Worm (Caenorhabditis elegans): ENCODE measurements around the gene oac-11.

Gene oac-11

ce11 chrII:3894755-3895154, 34.0 kb upstream of the oac-11 start, which contains the start of gene F53C3.7:
F53C3.7 (plus strand) TSS chrII:3895055.
- TF ChIP-seq hnd-1 (tag; optimal IDR thresholded peaks at IDR 0.05), result no peak

ce11 chrII:3893911-3894310, 33.2 kb upstream of the oac-11 start:
- no peak for TF ChIP-seq aly-1 (tag; optimal IDR thresholded peaks at IDR 0.05)
- TF ChIP-seq tra-4 (tag; optimal IDR thresholded peaks at IDR 0.05), result no peak
- TF ChIP-seq scrt-1 (GFP tag; IDR thresholded peaks at IDR 0.05), result no peak
- no peak for TF ChIP-seq pes-1 (GFP tag; IDR thresholded peaks at IDR 0.05)
- no peak for TF ChIP-seq ceh-13 (GFP tag; optimal IDR thresholded peaks at IDR 0.05)
- no peak for TF ChIP-seq tbx-11 (GFP tag; IDR thresholded peaks at IDR 0.05)
- TF ChIP-seq hnd-1 (tag; optimal IDR thresholded peaks at IDR 0.05), result no peak
- TF ChIP-seq sea-1 (GFP tag; conservative IDR thresholded peaks at IDR 0.05), result no peak
- TF ChIP-seq B0310.2 (tag; optimal IDR thresholded peaks at IDR 0.05), result no peak
- TF ChIP-seq ceh-36 (tag; optimal IDR thresholded peaks at IDR 0.05), result no peak
- no peak for TF ChIP-seq ama-1 (optimal IDR thresholded peaks at IDR 0.05)
- no peak for TF ChIP-seq hmbx-1 (tag; optimal IDR thresholded peaks at IDR 0.05)
- no peak for TF ChIP-seq ets-7 (tag; optimal IDR thresholded peaks at IDR 0.05)
- no peak for TF ChIP-seq hmg-4 (GFP tag; optimal IDR thresholded peaks at IDR 0.05)
- no peak for TF ChIP-seq flt-1 (GFP tag; IDR thresholded peaks at IDR 0.05)
- TF ChIP-seq F13C5.2 (tag; optimal IDR thresholded peaks at IDR 0.05), result no peak
- no peak for TF ChIP-seq tbx-37 (GFP tag; conservative IDR thresholded peaks at IDR 0.05)

- no peak for TF ChIP-seq hmg-4 (GFP tag; optimal IDR thresholded peaks at IDR 0.05)
- TF ChIP-seq sea-1 (GFP tag; conservative IDR thresholded peaks at IDR 0.05), result no peak
- TF ChIP-seq aly-1 (tag; optimal IDR thresholded peaks at IDR 0.05), result no peak
- no peak for TF ChIP-seq ama-1 (optimal IDR thresholded peaks at IDR 0.05)
These were observed 30.4 kb upstream of the oac-11 start, which contains the start of gene F53C3.8 for ce11 chrII:3891124-3891523. F53C3.8 (plus strand) TSS chrII:3891424.

- TF ChIP-seq scrt-1 (GFP tag; IDR thresholded peaks at IDR 0.05) (no peak), B0310.2 (tag; optimal IDR thresholded peaks at IDR 0.05) (no peak), hmg-4 (GFP tag; optimal IDR thresholded peaks at IDR 0.05) (no peak), ets-7 (tag; optimal IDR thresholded peaks at IDR 0.05) (no peak), tra-4 (tag; optimal IDR thresholded peaks at IDR 0.05) (no peak), hnd-1 (tag; optimal IDR thresholded peaks at IDR 0.05) (no peak), tbx-11 (GFP tag; IDR thresholded peaks at IDR 0.05) (no peak), tbx-37 (GFP tag; conservative IDR thresholded peaks at IDR 0.05) (no peak), aly-1 (tag; optimal IDR thresholded peaks at IDR 0.05) (no peak), hmbx-1 (tag; optimal IDR thresholded peaks at IDR 0.05) (no peak), ama-1 (optimal IDR thresholded peaks at IDR 0.05) (no peak), flt-1 (GFP tag; IDR thresholded peaks at IDR 0.05) (no peak), ceh-13 (GFP tag; optimal IDR thresholded peaks at IDR 0.05) (no peak), sea-1 (GFP tag; conservative IDR thresholded peaks at IDR 0.05) (no peak)
These were observed 19.2 kb upstream of the oac-11 start, which contains the start of gene nhr-166 for ce11 chrII:3879945-3880344. nhr-166 (plus strand) TSS chrII:3880245.

- TF ChIP-seq aly-1 (tag; optimal IDR thresholded peaks at IDR 0.05) (no peak), hmbx-1 (tag; optimal IDR thresholded peaks at IDR 0.05) (no peak), hnd-1 (tag; optimal IDR thresholded peaks at IDR 0.05) (no peak), ama-1 (optimal IDR thresholded peaks at IDR 0.05) (no peak), tbx-11 (GFP tag; IDR thresholded peaks at IDR 0.05) (no peak), flt-1 (GFP tag; IDR thresholded peaks at IDR 0.05) (no peak)
These were observed 17.6 kb upstream of the oac-11 start, which contains the start of gene srh-250 for ce11 chrII:3878330-3878729. srh-250 (plus strand) TSS chrII:3878630.

- TF ChIP-seq sea-1 (GFP tag; conservative IDR thresholded peaks at IDR 0.05), result no peak
- no peak for TF ChIP-seq F13C5.2 (tag; optimal IDR thresholded peaks at IDR 0.05)
- no peak for TF ChIP-seq ceh-13 (GFP tag; optimal IDR thresholded peaks at IDR 0.05)
- TF ChIP-seq scrt-1 (GFP tag; IDR thresholded peaks at IDR 0.05), result no peak
- no peak for TF ChIP-seq B0310.2 (tag; optimal IDR thresholded peaks at IDR 0.05)
- no peak for TF ChIP-seq ets-7 (tag; optimal IDR thresholded peaks at IDR 0.05)
- TF ChIP-seq pes-1 (GFP tag; IDR thresholded peaks at IDR 0.05), result no peak
- no peak for TF ChIP-seq ceh-36 (tag; optimal IDR thresholded peaks at IDR 0.05)
- TF ChIP-seq aly-1 (tag; optimal IDR thresholded peaks at IDR 0.05), result no peak
- TF ChIP-seq hnd-1 (tag; optimal IDR thresholded peaks at IDR 0.05), result no peak
- no peak for TF ChIP-seq hmbx-1 (tag; optimal IDR thresholded peaks at IDR 0.05)
- no peak for TF ChIP-seq ama-1 (optimal IDR thresholded peaks at IDR 0.05)
- TF ChIP-seq tbx-37 (GFP tag; conservative IDR thresholded peaks at IDR 0.05), result no peak
- no peak for TF ChIP-seq tbx-11 (GFP tag; IDR thresholded peaks at IDR 0.05)
- no peak for TF ChIP-seq flt-1 (GFP tag; IDR thresholded peaks at IDR 0.05)
- TF ChIP-seq hmg-4 (GFP tag; optimal IDR thresholded peaks at IDR 0.05), result no peak
- TF ChIP-seq tra-4 (tag; optimal IDR thresholded peaks at IDR 0.05), result no peak
These were observed 17.1 kb upstream of the oac-11 start, which contains the start of gene sdz-7 for ce11 chrII:3877874-3878273. sdz-7 (minus strand) TSS chrII:3877974.

ce11 chrII:3877127-3877526, 16.4 kb upstream of the oac-11 start, which contains the start of gene nep-3:
nep-3 (minus strand) TSS chrII:3877227.
- no peak for TF ChIP-seq B0310.2 (tag; optimal IDR thresholded peaks at IDR 0.05)
- no peak for TF ChIP-seq hmg-4 (GFP tag; optimal IDR thresholded peaks at IDR 0.05)

- TF ChIP-seq pes-1 (GFP tag; IDR thresholded peaks at IDR 0.05), result no peak
- TF ChIP-seq hnd-1 (tag; optimal IDR thresholded peaks at IDR 0.05), result no peak
- TF ChIP-seq B0310.2 (tag; optimal IDR thresholded peaks at IDR 0.05), result no peak
- no peak for TF ChIP-seq ceh-36 (tag; optimal IDR thresholded peaks at IDR 0.05)
- TF ChIP-seq tra-4 (tag; optimal IDR thresholded peaks at IDR 0.05), result no peak
- no peak for TF ChIP-seq ets-7 (tag; optimal IDR thresholded peaks at IDR 0.05)
These were observed 8.9 kb upstream of the oac-11 start, which contains the start of gene oac-10 for ce11 chrII:3869601-3870000. oac-10 (plus strand) TSS chrII:3869901.
